Worm (Caenorhabditis elegans) whole organism, young adult: ENCODE measurements around the gene B0252.5.

Experiments
- F37B4.10 ChIP-seq: fragments of 200-800 bp; sonication (Bioruptor generic); IDR thresholded peaks from 2 replicates; pipeline ENCODE4 v1.3.6; 2022; ENCODE audit warnings: missing genetic modification characterization, missing compliant biosample characterization
- aptf-2 ChIP-seq: fragments of 200-800 bp; sonication (Bioruptor generic); conservative IDR thresholded peaks from 2 replicates; pipeline ENCODE4 v1.3.6; 2022; ENCODE audit warnings: missing genetic modification reagents, missing genetic modification characterization, missing compliant biosample characterization
- hmg-1.2 ChIP-seq: fragments of 200-800 bp; sonication (Bioruptor generic); IDR thresholded peaks from 2 replicates; pipeline ENCODE4 v1.3.6; 2022; ENCODE audit warnings: missing genetic modification reagents, missing genetic modification characterization, missing compliant biosample characterization
- hsf-1 ChIP-seq: fragments of 200-800 bp; sonication (Bioruptor generic); IDR thresholded peaks from 2 replicates; pipeline ENCODE4 v1.3.6; 2022; ENCODE audit warnings: missing genetic modification reagents, missing genetic modification characterization, missing compliant biosample characterization
- nhr-27 ChIP-seq: fragments of 200-800 bp; sonication (Bioruptor generic); optimal IDR thresholded peaks from 2 replicates; lab custom pipeline; 2018; ENCODE audit warnings: mild to moderate bottlenecking, missing genetic modification characterization, moderate library complexity, missing compliant biosample characterization
- rpc-1 ChIP-seq, 2 experiments: fragments of 150-350 bp in 1 of 2; sonication (generic microtip) in 1 of 2; optimal IDR thresholded peaks; 2 replicates each; lab custom pipeline; 2014 to 2018; ENCODE audit warnings: missing biosample characterization in 1 of 2, missing genetic modification characterization in 1 of 2, missing genetic modification reagents in 1 of 2, missing genotype in 1 of 2
- snpc-1.1 ChIP-seq: sonication (generic microtip); optimal IDR thresholded peaks from 2 replicates; lab custom pipeline; 2017; ENCODE audit warnings: missing genetic modification characterization, mild to moderate bottlenecking, missing compliant biosample characterization, antibody characterized with exemption, moderate library complexity, missing genotype, missing genetic modification reagents; ENCODE audit not compliant: insufficient read depth
- xnd-1 ChIP-seq: sonication (generic microtip); optimal IDR thresholded peaks from 2 replicates; lab custom pipeline; 2016; ENCODE audit warnings: missing genotype, missing genetic modification reagents, missing genetic modification characterization, missing compliant biosample characterization

DNA sequence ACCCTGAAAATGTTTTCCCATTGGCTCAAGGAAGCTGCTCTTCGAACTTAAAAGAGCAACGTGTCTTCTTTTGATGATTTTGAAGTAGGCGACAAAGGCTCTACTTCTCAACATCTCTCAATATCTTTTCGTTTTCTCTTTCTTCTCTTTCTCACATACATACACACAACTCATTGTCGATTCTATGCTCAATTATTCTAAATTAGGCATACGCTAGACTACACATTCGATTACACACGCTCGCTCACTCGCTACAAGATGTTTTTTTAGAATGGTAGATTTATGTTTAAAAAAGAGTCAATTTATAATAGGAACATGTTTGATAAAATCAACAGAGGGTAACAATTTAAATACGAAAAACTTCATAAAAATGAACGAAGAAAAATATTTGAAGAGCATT, 22.8 kb upstream of the B0252.5 start:
- TF ChIP-seq snpc-1.1 (tag; lab: Kevin White, UChicago) = no peak
- TF ChIP-seq hsf-1 (GFP tag; lab: Robert Waterston, UW) = no peak
- no peak for TF ChIP-seq nhr-27 (tag; lab: Kevin White, UChicago)
- no peak for TF ChIP-seq hmg-1.2 (GFP tag; lab: Robert Waterston, UW)
- no peak for TF ChIP-seq aptf-2 (GFP tag; lab: Robert Waterston, UW)
- no peak for TF ChIP-seq F37B4.10 (GFP tag; lab: Robert Waterston, UW)
- no peak for TF ChIP-seq rpc-1 (optimal IDR thresholded peaks at IDR 0.05; lab: Kevin White, UChicago)
- no peak for TF ChIP-seq rpc-1 (tag; optimal IDR thresholded peaks at IDR 0.05; lab: Kevin White, UChicago)
- TF ChIP-seq xnd-1 (tag; lab: Kevin White, UChicago) = no peak
